Worm (Caenorhabditis elegans) whole organism, mixed stage, embryonic: ENCODE results near the gene Y39A3A.4.

Source experiments
- bed-3 ChIP-seq: fragments of 200-800 bp; sonication (Bioruptor generic); optimal IDR thresholded peaks from 3 replicates; lab custom pipeline; 2018; ENCODE audit warnings: mild to moderate bottlenecking, missing genetic modification characterization, moderate library complexity, missing compliant biosample characterization
- blmp-1 ChIP-seq: fragments of 150-350 bp; optimal IDR thresholded peaks from 2 replicates; lab custom pipeline; 2014; ENCODE audit warnings: missing biosample characterization, missing genetic modification characterization
- ces-1 ChIP-seq: fragments of 150-350 bp; optimal IDR thresholded peaks from 2 replicates; lab custom pipeline; 2014; ENCODE audit warnings: missing biosample characterization, missing genetic modification reagents, missing genetic modification characterization
- flh-1 ChIP-seq: fragments of 200-800 bp; sonication (Bioruptor generic); optimal IDR thresholded peaks from 2 replicates; lab custom pipeline; 2018; ENCODE audit warnings: mild to moderate bottlenecking, missing genetic modification characterization, moderate library complexity, missing compliant biosample characterization
- lin-13 ChIP-seq: fragments of 150-350 bp; optimal IDR thresholded peaks from 2 replicates; lab custom pipeline; 2014; ENCODE audit warnings: missing biosample characterization, missing genetic modification characterization
- lsy-2 ChIP-seq: fragments of 150-350 bp; optimal IDR thresholded peaks from 2 replicates; lab custom pipeline; 2014; ENCODE audit warnings: missing biosample characterization, missing genetic modification characterization
- nhr-76 ChIP-seq: sonication (generic microtip); optimal IDR thresholded peaks from 2 replicates; lab custom pipeline; 2017; ENCODE audit warnings: missing biosample characterization, missing genetic modification characterization
- pha-4 ChIP-seq: fragments of 150-350 bp; optimal IDR thresholded peaks from 2 replicates; lab custom pipeline; 2018; ENCODE audit warnings: missing biosample characterization, missing genetic modification reagents, missing genetic modification characterization
- sem-2 ChIP-seq: fragments of 200-800 bp; sonication (Bioruptor generic); optimal IDR thresholded peaks from 2 replicates; lab custom pipeline; 2018; ENCODE audit warnings: mild to moderate bottlenecking, missing genetic modification characterization, missing compliant biosample characterization
- snpc-4 ChIP-seq: fragments of 150-350 bp; optimal IDR thresholded peaks from 2 replicates; lab custom pipeline; 2014; ENCODE audit warnings: missing biosample characterization, missing genetic modification characterization
- unc-62 ChIP-seq: fragments of 150-350 bp; optimal IDR thresholded peaks from 2 replicates; lab custom pipeline; 2014; ENCODE audit warnings: missing biosample characterization, missing genetic modification reagents, missing genetic modification characterization
- ztf-11 ChIP-seq: fragments of 150-350 bp; optimal IDR thresholded peaks from 2 replicates; lab custom pipeline; 2014; ENCODE audit warnings: missing biosample characterization, missing genetic modification characterization

DNA sequence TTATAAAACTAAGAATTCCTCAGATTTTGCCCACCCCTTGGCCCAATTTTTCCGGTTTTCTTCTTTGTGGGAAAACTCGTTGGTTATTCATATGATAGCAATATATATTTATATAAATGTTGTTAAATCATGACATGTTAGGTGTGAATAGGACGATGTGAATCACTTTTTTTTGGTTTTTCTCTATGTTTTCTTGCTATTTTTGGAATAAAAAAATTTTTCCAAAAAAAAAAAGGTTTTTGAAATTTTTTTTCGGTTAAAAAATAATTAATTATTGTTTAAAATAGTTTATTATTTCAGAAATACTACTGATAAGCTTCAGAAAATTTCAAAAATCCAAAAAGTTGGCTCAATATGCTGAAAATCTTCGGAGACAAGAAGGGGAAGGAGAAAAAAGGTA is 16.0 kb upstream of the Y39A3A.4 start, which contains the start of gene Y48G9A.9:
- TF ChIP-seq lin-13 (tag; lab: Kevin White, UChicago) (no peak), snpc-4 (tag; lab: Kevin White, UChicago) (no peak), bed-3 (no peak), unc-62 (GFP tag; lab: Kevin White, UChicago) (no peak), ztf-11 (tag; lab: Kevin White, UChicago) (no peak), ces-1 (GFP tag; lab: Kevin White, UChicago) (no peak), flh-1 (no peak), sem-2 (GFP tag; lab: Kevin White, UChicago) (no peak), nhr-76 (no peak), pha-4 (tag; lab: Kevin White, UChicago) (no peak), blmp-1 (tag; lab: Kevin White, UChicago) (no peak), lsy-2 (tag; lab: Kevin White, UChicago) (no peak)
